Fruit fly (Drosophila melanogaster) whole organism, embryonic: ENCODE results near the gene CG42486.

ENCODE experiments used
- ATbp ChIP-seq: fragments of 200-800 bp; sonication (Bioruptor generic); optimal IDR thresholded peaks from 2 replicates; lab custom pipeline; 2017; ENCODE audit warnings: missing biosample characterization, mild to moderate bottlenecking, missing genetic modification characterization, missing genetic modification reagents
- Ada2b ChIP-seq: fragments of 200-800 bp; sonication (Bioruptor generic); IDR thresholded peaks from 2 replicates; pipeline ENCODE4 v1.3.6; 2022; ENCODE audit warnings: missing biosample characterization, missing genetic modification characterization
- CG10366 ChIP-seq: fragments of 200-800 bp; sonication (Bioruptor generic); IDR thresholded peaks from 2 replicates; pipeline ENCODE4 v1.3.6; 2022; ENCODE audit warnings: missing biosample characterization, missing genetic modification characterization
- CG10431 ChIP-seq: fragments of 200-800 bp; sonication (Bioruptor generic); optimal IDR thresholded peaks from 3 replicates; lab custom pipeline; 2018; ENCODE audit warnings: missing biosample characterization, mild to moderate bottlenecking, missing genetic modification characterization
- CG12236 ChIP-seq: fragments of 200-800 bp; sonication (Bioruptor generic); optimal IDR thresholded peaks from 2 replicates; lab custom pipeline; 2016; ENCODE audit warnings: missing biosample characterization, missing genetic modification characterization
- CG13894 ChIP-seq: fragments of 200-800 bp; sonication (Bioruptor generic); optimal IDR thresholded peaks from 3 replicates; lab custom pipeline; 2018; ENCODE audit warnings: missing biosample characterization, mild to moderate bottlenecking, missing genetic modification characterization, moderate library complexity
- CG14710 ChIP-seq: fragments of 200-800 bp; sonication (Bioruptor generic); optimal IDR thresholded peaks from 3 replicates; lab custom pipeline; 2019; ENCODE audit warnings: missing biosample characterization, mild to moderate bottlenecking, missing genetic modification characterization, moderate library complexity
- CG1647 ChIP-seq: fragments of 200-800 bp; sonication (Bioruptor generic); optimal IDR thresholded peaks from 3 replicates; lab custom pipeline; 2016; ENCODE audit warnings: missing biosample characterization, missing genetic modification characterization
- CG17385 ChIP-seq: fragments of 200-800 bp; sonication (Bioruptor generic); optimal IDR thresholded peaks from 3 replicates; lab custom pipeline; 2018; ENCODE audit warnings: missing biosample characterization, mild to moderate bottlenecking, missing genetic modification characterization
- CG17829 ChIP-seq: fragments of 200-800 bp; optimal IDR thresholded peaks from 2 replicates; lab custom pipeline; 2019; ENCODE audit warnings: missing biosample characterization, mild to moderate bottlenecking, missing genetic modification characterization, moderate library complexity
- CG3163 ChIP-seq: fragments of 200-800 bp; sonication (Bioruptor generic); optimal IDR thresholded peaks from 3 replicates; lab custom pipeline; 2016; ENCODE audit warnings: missing biosample characterization, missing genetic modification characterization
- CG33213 ChIP-seq: fragments of 200-800 bp; sonication (Bioruptor generic); optimal IDR thresholded peaks from 3 replicates; lab custom pipeline; 2016; ENCODE audit warnings: missing biosample characterization, missing genetic modification characterization
- CG34422 ChIP-seq: fragments of 200-800 bp; sonication (Bioruptor generic); IDR thresholded peaks from 3 replicates; pipeline ENCODE4 v1.3.6; 2022; ENCODE audit warnings: missing biosample characterization, missing genetic modification characterization
- CG4707 ChIP-seq: fragments of 200-800 bp; sonication (Bioruptor generic); optimal IDR thresholded peaks from 2 replicates; lab custom pipeline; 2018; ENCODE audit warnings: missing biosample characterization, mild to moderate bottlenecking, missing genetic modification characterization, moderate library complexity
- CG5180 ChIP-seq: fragments of 200-800 bp; sonication (Bioruptor generic); optimal IDR thresholded peaks from 3 replicates; lab custom pipeline; 2017; ENCODE audit warnings: missing biosample characterization, missing genetic modification characterization, mild to moderate bottlenecking, moderate library complexity, missing genetic modification reagents
- CG5245 ChIP-seq: fragments of 200-800 bp; sonication (Bioruptor generic); optimal IDR thresholded peaks from 3 replicates; lab custom pipeline; 2016; ENCODE audit warnings: missing biosample characterization, missing genetic modification characterization
- CG6254 ChIP-seq: fragments of 200-800 bp; sonication (Bioruptor generic); optimal IDR thresholded peaks from 3 replicates; lab custom pipeline; 2017; ENCODE audit warnings: mild to moderate bottlenecking, missing biosample characterization, missing genetic modification reagents, missing genetic modification characterization
- CG7357 ChIP-seq: fragments of 200-800 bp; sonication (Bioruptor generic); IDR thresholded peaks from 3 replicates; pipeline ENCODE4 v1.3.6; 2022; ENCODE audit warnings: missing biosample characterization, missing genetic modification characterization
- Hr39 ChIP-seq: fragments of >200 bp; optimal IDR thresholded peaks from 2 replicates; lab custom pipeline; 2017
- Jarid2 ChIP-seq: fragments of 200-800 bp; sonication (Bioruptor generic); optimal IDR thresholded peaks from 3 replicates; lab custom pipeline; 2017; ENCODE audit warnings: mild to moderate bottlenecking, missing biosample characterization, missing genetic modification reagents, missing genetic modification characterization
- Med ChIP-seq: fragments of 200-800 bp; sonication (Bioruptor generic); peaks from one replicate; lab custom pipeline; 2016; ENCODE audit warnings: missing biosample characterization, missing genetic modification characterization, mild to moderate bottlenecking, inconsistent platforms, moderate library complexity
- Myb ChIP-seq: fragments of 200-800 bp; sonication (Bioruptor generic); optimal IDR thresholded peaks from 2 replicates; lab custom pipeline; 2016; ENCODE audit warnings: missing biosample characterization, missing genetic modification characterization
- Rfx ChIP-seq: fragments of 200-800 bp; sonication (Bioruptor generic); IDR thresholded peaks from 2 replicates; pipeline ENCODE4 v1.3.6; 2022; ENCODE audit warnings: missing biosample characterization, missing genetic modification characterization
- Six4 ChIP-seq: fragments of 200-800 bp; sonication (Bioruptor generic); optimal IDR thresholded peaks from 2 replicates; lab custom pipeline; 2016; ENCODE audit warnings: missing biosample characterization, missing genetic modification characterization
- TFAM ChIP-seq: fragments of 200-800 bp; sonication (Bioruptor generic); optimal IDR thresholded peaks from 2 replicates; lab custom pipeline; 2017; ENCODE audit warnings: missing biosample characterization, missing genetic modification characterization, inconsistent platforms
- bbx ChIP-seq: fragments of 200-800 bp; sonication (Bioruptor generic); IDR thresholded peaks from 2 replicates; pipeline ENCODE4 v1.3.6; 2022; ENCODE audit warnings: missing biosample characterization, missing genetic modification characterization; ENCODE audit not compliant: partially characterized antibody
- br ChIP-seq: fragments of >200 bp; optimal IDR thresholded peaks from 2 replicates; lab custom pipeline; 2017
- cg ChIP-seq: fragments of 200-800 bp; sonication (Bioruptor generic); optimal IDR thresholded peaks from 3 replicates; lab custom pipeline; 2019; ENCODE audit warnings: missing biosample characterization, mild to moderate bottlenecking, missing genetic modification characterization, moderate library complexity
- da ChIP-seq: fragments of 200-800 bp; sonication (Bioruptor generic); optimal IDR thresholded peaks from 2 replicates; lab custom pipeline; 2016; ENCODE audit warnings: missing biosample characterization, missing genetic modification characterization
- ewg ChIP-seq: fragments of 200-800 bp; sonication (Bioruptor generic); optimal IDR thresholded peaks from 3 replicates; lab custom pipeline; 2017; ENCODE audit warnings: mild to moderate bottlenecking, missing biosample characterization, missing genetic modification reagents, missing genetic modification characterization
- gcm ChIP-seq: fragments of 200-800 bp; sonication (Bioruptor generic); optimal IDR thresholded peaks from 2 replicates; lab custom pipeline; 2019; ENCODE audit warnings: missing biosample characterization, mild to moderate bottlenecking, missing genetic modification characterization, moderate library complexity
- grau ChIP-seq: fragments of 200-800 bp; optimal IDR thresholded peaks from 3 replicates; lab custom pipeline; 2019; ENCODE audit warnings: missing biosample characterization, mild to moderate bottlenecking, missing genetic modification characterization, moderate library complexity
- hth ChIP-seq: fragments of >200 bp; optimal IDR thresholded peaks from 2 replicates; lab custom pipeline; 2017; ENCODE audit warnings: inconsistent platforms
- jumu ChIP-seq: fragments of 200-800 bp; sonication (Bioruptor generic); optimal IDR thresholded peaks from 3 replicates; lab custom pipeline; 2016; ENCODE audit warnings: missing biosample characterization, missing genetic modification characterization
- kah ChIP-seq: fragments of 200-800 bp; sonication (Bioruptor generic); optimal IDR thresholded peaks from 2 replicates; lab custom pipeline; 2018; ENCODE audit warnings: missing biosample characterization, mild to moderate bottlenecking, missing genetic modification characterization
- lola ChIP-seq, 3 experiments: fragments of >200 bp in 2 of 3; fragments of 200-800 bp in 1 of 3; sonication (Bioruptor generic) in 1 of 3; optimal IDR thresholded peaks; 2 replicates each; lab custom pipeline; 2017 to 2019; ENCODE audit warnings: missing biosample characterization in 3 of 3, missing genetic modification characterization in 3 of 3, mild to moderate bottlenecking in 1 of 3, moderate library complexity in 1 of 3
- lov ChIP-seq, 2 experiments: fragments of 200-800 bp in 1 of 2; fragments of >200 bp in 1 of 2; sonication (Bioruptor generic) in 1 of 2; IDR thresholded peaks in 1 of 2; optimal IDR thresholded peaks in 1 of 2; 2 replicates in 1 of 2; 3 replicates in 1 of 2; pipeline versions ENCODE4 v1.3.6 to Lab custom; 2017 to 2022; ENCODE audit warnings: missing biosample characterization in 1 of 2, missing genetic modification characterization in 1 of 2
- nom ChIP-seq: fragments of 200-800 bp; sonication (Bioruptor generic); optimal IDR thresholded peaks from 2 replicates; lab custom pipeline; 2017; ENCODE audit warnings: missing biosample characterization, missing genetic modification characterization, mild to moderate bottlenecking, moderate library complexity, missing genetic modification reagents
- onecut ChIP-seq: fragments of 200-800 bp; sonication (Bioruptor generic); IDR thresholded peaks from 2 replicates; pipeline ENCODE4 v1.3.6; 2022; ENCODE audit warnings: missing biosample characterization, missing genetic modification characterization
- pho ChIP-seq: fragments of 200-800 bp; sonication (Bioruptor generic); optimal IDR thresholded peaks from 2 replicates; lab custom pipeline; 2016; ENCODE audit warnings: missing biosample characterization, missing genetic modification characterization
- pros ChIP-seq: fragments of 200-800 bp; sonication (Bioruptor generic); optimal IDR thresholded peaks from 3 replicates; lab custom pipeline; 2019; ENCODE audit warnings: missing biosample characterization, mild to moderate bottlenecking, missing genetic modification characterization, moderate library complexity
- psq ChIP-seq: fragments of 200-800 bp; sonication (Bioruptor generic); optimal IDR thresholded peaks from 2 replicates; lab custom pipeline; 2017; ENCODE audit warnings: missing biosample characterization, missing genetic modification characterization
- rib ChIP-seq: fragments of 200-800 bp; sonication (Bioruptor generic); IDR thresholded peaks from 2 replicates; pipeline ENCODE4 v1.3.6; 2022; ENCODE audit warnings: missing biosample characterization, missing genetic modification characterization
- sim ChIP-seq: fragments of 200-800 bp; sonication (Bioruptor generic); IDR thresholded peaks from 2 replicates; pipeline ENCODE4 v1.3.6; 2022; ENCODE audit warnings: missing biosample characterization, missing genetic modification characterization
- slou ChIP-seq: fragments of 200-800 bp; sonication (Bioruptor generic); optimal IDR thresholded peaks from 3 replicates; lab custom pipeline; 2016; ENCODE audit warnings: missing biosample characterization, missing genetic modification characterization
- stc ChIP-seq: fragments of 200-800 bp; sonication (Bioruptor generic); IDR thresholded peaks from 2 replicates; pipeline ENCODE4 v1.3.6; 2022; ENCODE audit warnings: missing biosample characterization, missing genetic modification characterization
- stwl ChIP-seq: fragments of 200-800 bp; sonication (Bioruptor generic); optimal IDR thresholded peaks from 3 replicates; lab custom pipeline; 2018; ENCODE audit warnings: missing biosample characterization, mild to moderate bottlenecking, missing genetic modification characterization, moderate library complexity
- zfh2 ChIP-seq: fragments of 200-800 bp; sonication (Bioruptor generic); optimal IDR thresholded peaks from 2 replicates; lab custom pipeline; 2016; ENCODE audit warnings: missing biosample characterization, missing genetic modification characterization

CG42486 gene

dm6 chr2L:11797127-11797526, 45.8 kb upstream of the CG42486 start (continued):
- TF ChIP-seq CG6254 (GFP tag; lab: Kevin White, UChicago) (no peak), CG1647 (GFP tag; lab: Kevin White, UChicago) (no peak), zfh2 (no peak), rib (GFP tag; lab: Robert Waterston, UW) (no peak), CG5245 (GFP tag; lab: Kevin White, UChicago) (no peak), da (GFP tag; lab: Kevin White, UChicago) (no peak), gcm (no peak), br (lab: Kevin White, UChicago) (no peak), Med (GFP tag; lab: Kevin White, UChicago) (peak; percentile 50), jumu (no peak)

- TF ChIP-seq CG6254 (GFP tag; lab: Kevin White, UChicago) (no peak), CG34422 (GFP tag; lab: Robert Waterston, UW) (0 out of 3 replicates have a peak, but pooled peaks have one; percentile 26), sim (GFP tag; lab: Robert Waterston, UW) (no peak), hth (lab: Kevin White, UChicago) (no peak), CG7357 (GFP tag; lab: Robert Waterston, UW) (no peak), Six4 (GFP tag; lab: Kevin White, UChicago) (no peak), onecut (GFP tag; lab: Robert Waterston, UW) (peak; percentile 88), CG10431 (GFP tag; lab: Kevin White, UChicago) (peak; percentile 15), CG3163 (GFP tag; lab: Kevin White, UChicago) (peak; percentile 35), slou (no peak), ewg (GFP tag; lab: Kevin White, UChicago) (peak; percentile 86), pho (GFP tag; lab: Kevin White, UChicago) (no peak), lola (GFP tag; optimal IDR thresholded peaks at IDR 0.05; lab: Kevin White, UChicago) (no peak), cg (GFP tag; lab: Kevin White, UChicago) (peak; percentile 33), Jarid2 (GFP tag; lab: Kevin White, UChicago) (no peak), CG17385 (GFP tag; lab: Kevin White, UChicago) (peak; percentile 56), Rfx (GFP tag; lab: Robert Waterston, UW) (0 out of 2 replicates have a peak, but pooled peaks have one; percentile 5), CG14710 (tag; lab: Kevin White, UChicago) (no peak), lov (optimal IDR thresholded peaks at IDR 0.05; lab: Kevin White, UChicago) (no peak), lov (GFP tag; IDR thresholded peaks at IDR 0.05; lab: Robert Waterston, UW) (no peak), grau (no peak), CG10366 (no peak), kah (no peak), Hr39 (peak; percentile 29), Med (GFP tag; lab: Kevin White, UChicago) (peak; percentile 59), TFAM (GFP tag; lab: Kevin White, UChicago) (no peak), Ada2b (GFP tag; lab: Robert Waterston, UW) (no peak), CG4707 (GFP tag; lab: Kevin White, UChicago) (no peak), pros (GFP tag; lab: Kevin White, UChicago) (peak; percentile 47), CG5180 (GFP tag; lab: Kevin White, UChicago) (no peak), nom (peak; percentile 28), CG17829 (tag; lab: Kevin White, UChicago) (no peak), CG12236 (no peak), CG33213 (no peak), ATbp (no peak), stc (GFP tag; lab: Robert Waterston, UW) (no peak), bbx (GFP tag; lab: Robert Waterston, UW) (no peak), psq (GFP tag; lab: Kevin White, UChicago) (peak; percentile 6), CG13894 (tag; lab: Kevin White, UChicago) (peak; percentile 37), stwl (no peak), Myb (GFP tag; lab: Kevin White, UChicago) (no peak)
Observed at dm6 chr2L:11804228-11805044, 38.5 kb upstream of the CG42486 start.
